Fruit fly (Drosophila melanogaster): Measurements from ENCODE around the gene PolE1.

Gene PolE1

DNA sequence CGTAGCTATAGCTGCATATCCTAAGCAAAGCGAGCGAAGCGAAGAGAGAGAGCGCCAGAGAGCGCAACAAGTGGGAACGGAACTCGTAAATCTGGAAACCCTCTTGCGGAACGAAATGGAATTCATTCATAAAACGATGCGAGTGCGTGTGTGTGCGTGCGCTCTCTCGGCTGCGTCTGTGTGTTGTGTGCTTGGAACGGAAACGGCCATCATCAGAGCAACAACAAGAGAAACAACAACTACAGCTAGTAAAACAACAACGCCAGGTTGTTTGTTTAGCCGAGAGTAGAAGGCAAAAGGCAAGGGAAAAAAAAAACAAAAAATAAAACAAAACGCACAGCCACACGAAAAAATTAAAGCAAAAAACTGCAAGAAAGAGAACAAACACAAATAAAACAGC, 33.6 kb upstream of the PolE1 start (continued):
- TF ChIP-seq MBD-R2 (GFP tag; IDR thresholded peaks at IDR 0.05), result peak; percentile 13; the same call in 1 of the 2 replicates
- TF ChIP-seq HLH3B (GFP tag; IDR thresholded peaks at IDR 0.05), result peak; percentile 48; the same call in 1 of the 2 replicates
- TF ChIP-seq tap (tag; optimal IDR thresholded peaks at IDR 0.05), result peak; percentile 20
- TF ChIP-seq vvl (GFP tag; IDR thresholded peaks at IDR 0.05), result peak; percentile 54; the same call in 1 of the 2 replicates
- TF ChIP-seq CG12769 (tag; optimal IDR thresholded peaks at IDR 0.05), result peak; percentile 1
- TF ChIP-seq CG5180 (GFP tag; optimal IDR thresholded peaks at IDR 0.05), result peak; percentile 49
- TF ChIP-seq ac (GFP tag; optimal IDR thresholded peaks at IDR 0.05), result peak; percentile 43
- peak; percentile 34 for TF ChIP-seq CG2678 (tag; optimal IDR thresholded peaks at IDR 0.05)
- TF ChIP-seq ci (GFP tag; IDR thresholded peaks at IDR 0.05), result peak; percentile 82
- no peak for TF ChIP-seq CG9797 (GFP tag; optimal IDR thresholded peaks at IDR 0.05)
- peak; percentile 99 for TF ChIP-seq pfk (GFP tag; optimal IDR thresholded peaks at IDR 0.05)
- peak; percentile 70 for TF ChIP-seq CG1233 (GFP tag; optimal IDR thresholded peaks at IDR 0.05)
- peak; percentile 42 for TF ChIP-seq phol (tag; optimal IDR thresholded peaks at IDR 0.05)
- no peak for TF ChIP-seq fu2 (GFP tag; optimal IDR thresholded peaks at IDR 0.05)
- TF ChIP-seq cg (GFP tag; optimal IDR thresholded peaks at IDR 0.05), result peak; percentile 90
- TF ChIP-seq ERR (GFP tag; optimal IDR thresholded peaks at IDR 0.05), result no peak
- TF ChIP-seq unpg (GFP tag; optimal IDR thresholded peaks at IDR 0.05), result peak; percentile 48
- no peak for TF ChIP-seq ttk (GFP tag; IDR thresholded peaks at IDR 0.05)
- TF ChIP-seq kni (GFP tag; optimal IDR thresholded peaks at IDR 0.05), result peak; percentile 85
- TF ChIP-seq CG4424 (GFP tag; optimal IDR thresholded peaks at IDR 0.05), result peak; percentile 20
- peak; percentile 67 for TF ChIP-seq CG31365 (tag; optimal IDR thresholded peaks at IDR 0.05)
- TF ChIP-seq Aef1 (GFP tag; IDR thresholded peaks at IDR 0.05), result peak; percentile 77
- TF ChIP-seq CG8924 (tag; optimal IDR thresholded peaks at IDR 0.05), result peak; percentile 40
- TF ChIP-seq CG13287 (GFP tag; IDR thresholded peaks at IDR 0.05; ENCODE audit: partially characterized antibody), result peak; percentile 25; the same call in 1 of the 2 replicates
- no peak for TF ChIP-seq sc (optimal IDR thresholded peaks at IDR 0.05)
- no peak for TF ChIP-seq sc (GFP tag; optimal IDR thresholded peaks at IDR 0.05)
- TF ChIP-seq scrt (GFP tag; optimal IDR thresholded peaks at IDR 0.05), result peak; percentile 61
- TF ChIP-seq bowl (GFP tag; IDR thresholded peaks at IDR 0.05), result peak; percentile 52; the same call in 1 of the 2 replicates
- TF ChIP-seq stwl (tag; optimal IDR thresholded peaks at IDR 0.05), result peak; percentile 21
- TF ChIP-seq CG10147 (GFP tag; optimal IDR thresholded peaks at IDR 0.05), result no peak
- peak; percentile 88 for TF ChIP-seq mirr (GFP tag; optimal IDR thresholded peaks at IDR 0.05)
- TF ChIP-seq Deaf1 (tag; optimal IDR thresholded peaks at IDR 0.05), result peak; percentile 81
- no peak for TF ChIP-seq ro (GFP tag; IDR thresholded peaks at IDR 0.05)
- TF ChIP-seq Abd-B (GFP tag; optimal IDR thresholded peaks at IDR 0.05), result no peak
- TF ChIP-seq CG15514 (GFP tag; optimal IDR thresholded peaks at IDR 0.05), result peak; percentile 49
- TF ChIP-seq CG3407 (GFP tag; optimal IDR thresholded peaks at IDR 0.05), result peak; percentile 8
- no peak for TF ChIP-seq CG1647 (GFP tag; optimal IDR thresholded peaks at IDR 0.05)
- TF ChIP-seq CG2129 (GFP tag; IDR thresholded peaks at IDR 0.05; ENCODE audit: partially characterized antibody), result no peak
- TF ChIP-seq Kr (GFP tag; optimal IDR thresholded peaks at IDR 0.05), result peak; percentile 20
- TF ChIP-seq Sry-δ (GFP tag; optimal IDR thresholded peaks at IDR 0.05), result no peak
- TF ChIP-seq CG10654 (GFP tag; optimal IDR thresholded peaks at IDR 0.05), result peak; percentile 4
- peak; percentile 73 for TF ChIP-seq Drgx (GFP tag; IDR thresholded peaks at IDR 0.05)
- no peak for TF ChIP-seq crp (GFP tag; optimal IDR thresholded peaks at IDR 0.05)
- TF ChIP-seq Ets65A (GFP tag), result peak; percentile 90
- peak; percentile 61; the same call in 1 of the 2 replicates for TF ChIP-seq seq (GFP tag; IDR thresholded peaks at IDR 0.05)
- peak; percentile 13 for TF ChIP-seq ATbp (GFP tag; optimal IDR thresholded peaks at IDR 0.05)
- TF ChIP-seq ara (GFP tag; IDR thresholded peaks at IDR 0.05), result no peak
- peak; percentile 36 for TF ChIP-seq fd102C (GFP tag; optimal IDR thresholded peaks at IDR 0.05)
- no peak; the same call in none of the 3 replicates for TF ChIP-seq CG2199 (GFP tag; IDR thresholded peaks at IDR 0.05)
- peak; percentile 25 for TF ChIP-seq schlank (tag; optimal IDR thresholded peaks at IDR 0.05)
